Worm (Caenorhabditis elegans): ENCODE measurements around the gene str-206.

str-206 gene

DNA sequence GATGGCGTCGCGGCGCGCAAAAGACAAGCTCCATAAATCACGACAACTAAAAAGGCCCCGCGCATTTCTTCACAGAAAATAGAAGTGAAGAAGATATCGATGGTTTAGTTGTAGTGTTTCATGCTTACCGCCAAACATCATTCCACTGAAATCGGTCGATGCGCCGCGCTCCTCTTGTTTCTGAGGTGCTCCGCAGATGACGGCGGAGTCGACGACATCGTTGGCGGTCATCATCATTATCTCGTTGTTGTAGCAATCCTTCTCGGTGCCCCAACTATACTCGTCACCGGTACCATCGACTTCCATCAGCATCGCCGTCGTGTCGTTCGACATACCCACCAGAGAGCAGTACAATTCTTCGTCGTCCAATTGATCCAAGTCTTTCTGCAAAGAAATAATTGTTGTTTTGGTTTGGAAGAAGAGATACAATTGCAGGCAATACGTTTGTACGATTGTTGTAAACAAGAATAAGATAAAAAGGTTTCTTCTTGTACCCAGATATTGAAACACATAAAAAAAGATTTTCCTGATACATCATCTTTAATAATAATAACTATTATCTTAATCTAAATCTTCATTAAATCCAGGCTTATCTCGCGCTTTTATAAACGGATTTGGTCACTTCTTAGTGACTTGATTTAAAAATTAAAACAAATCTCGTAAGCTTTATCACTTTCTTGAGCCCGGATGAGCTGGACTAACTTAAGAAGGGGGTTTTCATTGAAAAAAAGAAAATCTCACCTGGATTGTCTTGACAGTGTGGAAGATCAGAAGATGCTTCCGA lies 8.0 kb downstream of the str-206 start (continued):
- TF ChIP-seq lin-35 (GFP tag; optimal IDR thresholded peaks at IDR 0.05): peak in 1 of 3 experiments; percentile 26
- TF ChIP-seq die-1 (tag; optimal IDR thresholded peaks at IDR 0.05): no peak
- no peak for TF ChIP-seq lin-26 (GFP tag; IDR thresholded peaks at IDR 0.05)
- TF ChIP-seq ztf-26 (tag; optimal IDR thresholded peaks at IDR 0.05): no peak
- TF ChIP-seq nfya-2 (GFP tag; IDR thresholded peaks at IDR 0.05): 0 out of 2 replicates have a peak, but pooled peaks have one; percentile 12
- no peak for TF ChIP-seq ztf-25 (GFP tag; IDR thresholded peaks at IDR 0.05)
- no peak for TF ChIP-seq ama-1 (optimal IDR thresholded peaks at IDR 0.05)
- TF ChIP-seq ama-1 (GFP tag; optimal IDR thresholded peaks at IDR 0.05): no peak
- TF ChIP-seq snpc-1.3 (tag; optimal IDR thresholded peaks at IDR 0.05; ENCODE audit: insufficient read depth): no peak
- no peak; the same call in 1 of the 2 replicates for TF ChIP-seq hmg-1.2 (GFP tag; IDR thresholded peaks at IDR 0.05)
- no peak for TF ChIP-seq nhr-120 (GFP tag; IDR thresholded peaks at IDR 0.05)
- no peak for TF ChIP-seq F57A8.1 (GFP tag; optimal IDR thresholded peaks at IDR 0.05)
- TF ChIP-seq cebp-1 (GFP tag; IDR thresholded peaks at IDR 0.05): no peak
- peak; percentile 30 for TF ChIP-seq cebp-1 (tag; optimal IDR thresholded peaks at IDR 0.05)
- no peak for TF ChIP-seq ceh-79 (tag; optimal IDR thresholded peaks at IDR 0.05)
- TF ChIP-seq B0261.1 (tag; optimal IDR thresholded peaks at IDR 0.05): no peak
- TF ChIP-seq Y56A3A.18 (GFP tag; IDR thresholded peaks at IDR 0.05): no peak
- TF ChIP-seq attf-3 (GFP tag; conservative IDR thresholded peaks at IDR 0.05): no peak
- peak; percentile 56 for TF ChIP-seq repo-1 (tag; optimal IDR thresholded peaks at IDR 0.05)
- TF ChIP-seq unc-130 (GFP tag; optimal IDR thresholded peaks at IDR 0.05): no peak
- TF ChIP-seq F22D6.2 (tag; optimal IDR thresholded peaks at IDR 0.05): no peak
- TF ChIP-seq pha-4 (tag; optimal IDR thresholded peaks at IDR 0.05): no peak
- no peak for TF ChIP-seq lag-1 (GFP tag; IDR thresholded peaks at IDR 0.05)
- TF ChIP-seq chd-7 (tag; optimal IDR thresholded peaks at IDR 0.05): peak; percentile 27
- peak; percentile 29 for TF ChIP-seq F52B5.7 (tag; optimal IDR thresholded peaks at IDR 0.05)
- no peak for TF ChIP-seq mxl-1 (tag; optimal IDR thresholded peaks at IDR 0.05)
- no peak for TF ChIP-seq C06A6.2 (GFP tag; conservative IDR thresholded peaks at IDR 0.05)
- TF ChIP-seq B0019.2 (GFP tag; conservative IDR thresholded peaks at IDR 0.05): no peak
- no peak for TF ChIP-seq egl-18 (GFP tag; IDR thresholded peaks at IDR 0.05)
- TF ChIP-seq Y53G8AR.9 (GFP tag; conservative IDR thresholded peaks at IDR 0.05): 0 out of 2 replicates have a peak, but pooled peaks have one; percentile 10
- TF ChIP-seq C17E4.6 (GFP tag; IDR thresholded peaks at IDR 0.05): no peak
- TF ChIP-seq snpc-3.4 (tag; optimal IDR thresholded peaks at IDR 0.05): no peak
- peak; percentile 71 for TF ChIP-seq zfh-2 (GFP tag; conservative IDR thresholded peaks at IDR 0.05)
- TF ChIP-seq lir-1 (GFP tag; conservative IDR thresholded peaks at IDR 0.05): 0 out of 2 replicates have a peak, but pooled peaks have one; percentile 15
- TF ChIP-seq hlh-12 (tag; optimal IDR thresholded peaks at IDR 0.05): no peak
- TF ChIP-seq tbp1 (GFP tag; optimal IDR thresholded peaks at IDR 0.05): no peak
- TF ChIP-seq D2030.7 (GFP tag; IDR thresholded peaks at IDR 0.05): no peak
- TF ChIP-seq gei-17 (GFP tag; optimal IDR thresholded peaks at IDR 0.05): peak; percentile 4
- TF ChIP-seq dpff-1 (tag; optimal IDR thresholded peaks at IDR 0.05): no peak
- no peak for TF ChIP-seq cebp-2 (GFP tag; IDR thresholded peaks at IDR 0.05)
- TF ChIP-seq Y95B8A.8 (GFP tag; IDR thresholded peaks at IDR 0.05): no peak

Data from whole organism, young adult.